Fruit fly (Drosophila melanogaster) whole organism, embryonic: ENCODE results near the gene CG6005.
A peak's percentile ranks its signal among the peaks of the same experiment; 100 is the strongest.

Experiments used
- B-H1 ChIP-seq: fragments of 200-800 bp; sonication (Bioruptor generic); IDR thresholded peaks from 3 replicates; pipeline ENCODE4 v1.3.6; 2022; ENCODE audit warnings: missing biosample characterization, missing genetic modification characterization
- CG10366 ChIP-seq: fragments of 200-800 bp; sonication (Bioruptor generic); IDR thresholded peaks from 2 replicates; pipeline ENCODE4 v1.3.6; 2022; ENCODE audit warnings: missing biosample characterization, missing genetic modification characterization
- CG11398 ChIP-seq: fragments of 200-800 bp; sonication (Bioruptor generic); optimal IDR thresholded peaks from 2 replicates; lab custom pipeline; 2016; ENCODE audit warnings: missing biosample characterization, missing genetic modification characterization
- CG11456 ChIP-seq: fragments of 200-800 bp; sonication (Bioruptor generic); IDR thresholded peaks from 3 replicates; pipeline ENCODE4 v1.3.6; 2022; ENCODE audit warnings: missing biosample characterization, missing genetic modification characterization
- CG11504 ChIP-seq: fragments of 200-800 bp; sonication (Bioruptor generic); optimal IDR thresholded peaks from 3 replicates; lab custom pipeline; 2019; ENCODE audit warnings: missing biosample characterization, mild to moderate bottlenecking, missing genetic modification characterization, moderate library complexity
- CG13296 ChIP-seq: fragments of 200-800 bp; sonication (Bioruptor generic); optimal IDR thresholded peaks from 3 replicates; lab custom pipeline; 2018; ENCODE audit warnings: missing biosample characterization, mild to moderate bottlenecking, missing genetic modification characterization
- CG13775 ChIP-seq: fragments of 200-800 bp; sonication (Bioruptor generic); optimal IDR thresholded peaks from 3 replicates; lab custom pipeline; 2017; ENCODE audit warnings: missing biosample characterization, mild to moderate bottlenecking, missing genetic modification characterization
- CG15269 ChIP-seq: fragments of 200-800 bp; sonication (Bioruptor generic); optimal IDR thresholded peaks from 2 replicates; lab custom pipeline; 2018; ENCODE audit warnings: missing biosample characterization, mild to moderate bottlenecking, missing genetic modification characterization, moderate library complexity
- CG16813 ChIP-seq: fragments of 200-800 bp; sonication (Bioruptor generic); IDR thresholded peaks from 3 replicates; pipeline ENCODE4 v1.3.6; 2022; ENCODE audit warnings: missing biosample characterization, missing genetic modification characterization; ENCODE audit not compliant: partially characterized antibody
- CG17385 ChIP-seq: fragments of 200-800 bp; sonication (Bioruptor generic); optimal IDR thresholded peaks from 3 replicates; lab custom pipeline; 2018; ENCODE audit warnings: missing biosample characterization, mild to moderate bottlenecking, missing genetic modification characterization
- CG17612 ChIP-seq: fragments of 200-800 bp; sonication (Bioruptor generic); IDR thresholded peaks from 2 replicates; pipeline ENCODE4 v1.3.6; 2022; ENCODE audit warnings: missing biosample characterization, missing genetic modification characterization
- CG2889 ChIP-seq: fragments of 200-800 bp; sonication (Bioruptor generic); IDR thresholded peaks from 3 replicates; pipeline ENCODE4 v1.3.6; 2022; ENCODE audit warnings: missing biosample characterization, missing genetic modification characterization
- CG3163 ChIP-seq: fragments of 200-800 bp; sonication (Bioruptor generic); optimal IDR thresholded peaks from 3 replicates; lab custom pipeline; 2016; ENCODE audit warnings: missing biosample characterization, missing genetic modification characterization
- CG32532 ChIP-seq: fragments of 200-800 bp; sonication (Bioruptor generic); IDR thresholded peaks from 2 replicates; pipeline ENCODE4 v1.3.6; 2022; ENCODE audit warnings: missing biosample characterization, missing genetic modification characterization
- CG33213 ChIP-seq: fragments of 200-800 bp; sonication (Bioruptor generic); optimal IDR thresholded peaks from 3 replicates; lab custom pipeline; 2016; ENCODE audit warnings: missing biosample characterization, missing genetic modification characterization
- CG33557 ChIP-seq: fragments of 200-800 bp; sonication (Bioruptor generic); optimal IDR thresholded peaks from 2 replicates; lab custom pipeline; 2019; ENCODE audit warnings: missing biosample characterization, mild to moderate bottlenecking, missing genetic modification characterization, moderate library complexity
- CG4360 ChIP-seq: fragments of 200-800 bp; sonication (Bioruptor generic); IDR thresholded peaks from 2 replicates; pipeline ENCODE4 v1.3.6; 2022; ENCODE audit warnings: missing biosample characterization, missing genetic modification characterization
- CG6683 ChIP-seq: fragments of 200-800 bp; sonication (Bioruptor generic); optimal IDR thresholded peaks from 2 replicates; lab custom pipeline; 2017; ENCODE audit warnings: missing biosample characterization, mild to moderate bottlenecking, missing genetic modification characterization, missing genetic modification reagents
- CG6765 ChIP-seq: fragments of 200-800 bp; sonication (Bioruptor generic); optimal IDR thresholded peaks from 3 replicates; lab custom pipeline; 2017; ENCODE audit warnings: missing biosample characterization, mild to moderate bottlenecking, missing genetic modification characterization
- CG6791 ChIP-seq: fragments of 200-800 bp; sonication (Bioruptor generic); IDR thresholded peaks from 3 replicates; pipeline ENCODE4 v1.3.6; 2022; ENCODE audit warnings: missing biosample characterization, missing genetic modification characterization; ENCODE audit not compliant: partially characterized antibody
- CG8944 ChIP-seq: fragments of 200-800 bp; sonication (Bioruptor generic); optimal IDR thresholded peaks from 3 replicates; lab custom pipeline; 2016; ENCODE audit warnings: missing biosample characterization, missing genetic modification characterization
- Camta ChIP-seq: fragments of 200-800 bp; sonication (Bioruptor generic); optimal IDR thresholded peaks from 2 replicates; lab custom pipeline; 2016; ENCODE audit warnings: missing biosample characterization, missing genetic modification characterization
- D ChIP-seq, 2 experiments: fragments of 200-800 bp in 1 of 2; fragments of >200 bp in 1 of 2; sonication (Bioruptor generic) in 1 of 2; optimal IDR thresholded peaks; 2 replicates in 1 of 2; 3 replicates in 1 of 2; lab custom pipeline; 2017; ENCODE audit warnings: mild to moderate bottlenecking in 1 of 2, missing biosample characterization in 1 of 2, missing genetic modification characterization in 1 of 2, missing genetic modification reagents in 1 of 2
- Eip74EF ChIP-seq, 2 experiments: fragments of 200-800 bp in 1 of 2; fragments of >200 bp in 1 of 2; sonication (Bioruptor generic) in 1 of 2; optimal IDR thresholded peaks; 2 replicates each; lab custom pipeline; 2017 to 2019; ENCODE audit warnings: missing biosample characterization in 2 of 2, missing genetic modification characterization in 2 of 2, mild to moderate bottlenecking in 1 of 2, moderate library complexity in 1 of 2
- Ets65A ChIP-seq: fragments of 200-800 bp; sonication (Bioruptor generic); peaks from one replicate; lab custom pipeline; 2016; ENCODE audit warnings: missing biosample characterization, missing genetic modification characterization
- HHEX ChIP-seq: fragments of 200-800 bp; sonication (Bioruptor generic); optimal IDR thresholded peaks from 3 replicates; lab custom pipeline; 2017; ENCODE audit warnings: missing biosample characterization, mild to moderate bottlenecking, missing genetic modification characterization, missing genetic modification reagents
- Opbp ChIP-seq: fragments of 200-800 bp; sonication (Bioruptor generic); IDR thresholded peaks from 3 replicates; pipeline ENCODE4 v1.3.6; 2022; ENCODE audit warnings: missing biosample characterization, missing genetic modification characterization; ENCODE audit not compliant: partially characterized antibody
- Rfx ChIP-seq: fragments of 200-800 bp; sonication (Bioruptor generic); IDR thresholded peaks from 2 replicates; pipeline ENCODE4 v1.3.6; 2022; ENCODE audit warnings: missing biosample characterization, missing genetic modification characterization
- Stat92E ChIP-seq, 3 experiments: fragments of >200 bp in 2 of 3; fragments of 200-800 bp in 1 of 3; sonication (Bioruptor generic) in 1 of 3; optimal IDR thresholded peaks; 2 replicates each; lab custom pipeline; 2017 to 2019; ENCODE audit warnings: missing biosample characterization in 3 of 3, missing genetic modification characterization in 3 of 3, mild to moderate bottlenecking in 1 of 3, moderate library complexity in 1 of 3
- Usf ChIP-seq: fragments of 200-800 bp; sonication (Bioruptor generic); optimal IDR thresholded peaks from 2 replicates; lab custom pipeline; 2017; ENCODE audit warnings: missing genotype, missing biosample characterization, missing genetic modification characterization
- Vsx1 ChIP-seq: fragments of 200-800 bp; sonication (Bioruptor generic); optimal IDR thresholded peaks from 2 replicates; lab custom pipeline; 2017; ENCODE audit warnings: missing biosample characterization, mild to moderate bottlenecking, missing genetic modification characterization, missing genetic modification reagents
- ac ChIP-seq: fragments of 200-800 bp; sonication (Bioruptor generic); optimal IDR thresholded peaks from 3 replicates; lab custom pipeline; 2017; ENCODE audit warnings: missing biosample characterization, mild to moderate bottlenecking, missing genetic modification characterization
- amos ChIP-seq: fragments of 200-800 bp; sonication (Bioruptor generic); IDR thresholded peaks from 2 replicates; pipeline ENCODE4 v1.3.6; 2022; ENCODE audit warnings: missing biosample characterization, missing genetic modification characterization; ENCODE audit not compliant: partially characterized antibody
- aop ChIP-seq: fragments of 200-800 bp; sonication (Bioruptor generic); IDR thresholded peaks from 2 replicates; pipeline ENCODE4 v1.3.6; 2022; ENCODE audit warnings: missing biosample characterization, missing genetic modification characterization
- ap ChIP-seq: fragments of 200-800 bp; sonication (Bioruptor generic); IDR thresholded peaks from 2 replicates; pipeline ENCODE4 v1.3.6; 2022; ENCODE audit warnings: missing biosample characterization, missing genetic modification characterization
- ato ChIP-seq: fragments of 200-800 bp; sonication (Bioruptor generic); IDR thresholded peaks from 2 replicates; pipeline ENCODE4 v1.3.6; 2022; ENCODE audit warnings: missing biosample characterization, missing genetic modification characterization; ENCODE audit not compliant: partially characterized antibody
- chif ChIP-seq, 2 experiments: fragments of 200-800 bp; sonication (Bioruptor generic); optimal IDR thresholded peaks; 3 replicates each; lab custom pipeline; 2016; ENCODE audit warnings: missing biosample characterization in 2 of 2, missing genetic modification characterization in 2 of 2
- dm ChIP-seq: fragments of 200-800 bp; sonication (Bioruptor generic); optimal IDR thresholded peaks from 3 replicates; lab custom pipeline; 2016; ENCODE audit warnings: missing biosample characterization, missing genetic modification characterization
- dmrt11E ChIP-seq: fragments of 200-800 bp; sonication (Bioruptor generic); optimal IDR thresholded peaks from 3 replicates; lab custom pipeline; 2018; ENCODE audit warnings: missing biosample characterization, mild to moderate bottlenecking, missing genetic modification characterization, moderate library complexity
- gt ChIP-seq: fragments of 200-800 bp; sonication (Bioruptor generic); IDR thresholded peaks from 2 replicates; pipeline ENCODE4 v1.3.6; 2022; ENCODE audit warnings: missing biosample characterization, missing genetic modification characterization
- nerfin-1 ChIP-seq: fragments of 200-800 bp; sonication (Bioruptor generic); optimal IDR thresholded peaks from 3 replicates; lab custom pipeline; 2019; ENCODE audit warnings: missing biosample characterization, mild to moderate bottlenecking, missing genetic modification characterization, moderate library complexity
- nerfin-2 ChIP-seq: fragments of 200-800 bp; sonication (Bioruptor generic); IDR thresholded peaks from 2 replicates; pipeline ENCODE4 v1.3.6; 2022; ENCODE audit warnings: missing biosample characterization, missing genetic modification characterization; ENCODE audit not compliant: partially characterized antibody
- sens ChIP-seq: fragments of 200-800 bp; sonication (Bioruptor generic); peaks from one replicate; lab custom pipeline; 2016; ENCODE audit warnings: missing biosample characterization, missing genetic modification characterization
- stwl ChIP-seq: fragments of 200-800 bp; sonication (Bioruptor generic); optimal IDR thresholded peaks from 3 replicates; lab custom pipeline; 2018; ENCODE audit warnings: missing biosample characterization, mild to moderate bottlenecking, missing genetic modification characterization, moderate library complexity
- ttk ChIP-seq: fragments of 200-800 bp; sonication (Bioruptor generic); IDR thresholded peaks from 2 replicates; pipeline ENCODE4 v2.1.2; 2022; ENCODE audit warnings: missing biosample characterization, missing genetic modification characterization
- wor ChIP-seq: fragments of 200-800 bp; sonication (Bioruptor generic); IDR thresholded peaks from 2 replicates; pipeline ENCODE4 v1.3.6; 2022; ENCODE audit warnings: missing biosample characterization, missing genetic modification characterization
- zen2 ChIP-seq: fragments of 200-800 bp; sonication (Bioruptor generic); IDR thresholded peaks from 3 replicates; pipeline ENCODE4 v1.3.6; 2022; ENCODE audit warnings: missing biosample characterization, missing genetic modification characterization; ENCODE audit not compliant: partially characterized antibody

Gene CG6005

DNA sequence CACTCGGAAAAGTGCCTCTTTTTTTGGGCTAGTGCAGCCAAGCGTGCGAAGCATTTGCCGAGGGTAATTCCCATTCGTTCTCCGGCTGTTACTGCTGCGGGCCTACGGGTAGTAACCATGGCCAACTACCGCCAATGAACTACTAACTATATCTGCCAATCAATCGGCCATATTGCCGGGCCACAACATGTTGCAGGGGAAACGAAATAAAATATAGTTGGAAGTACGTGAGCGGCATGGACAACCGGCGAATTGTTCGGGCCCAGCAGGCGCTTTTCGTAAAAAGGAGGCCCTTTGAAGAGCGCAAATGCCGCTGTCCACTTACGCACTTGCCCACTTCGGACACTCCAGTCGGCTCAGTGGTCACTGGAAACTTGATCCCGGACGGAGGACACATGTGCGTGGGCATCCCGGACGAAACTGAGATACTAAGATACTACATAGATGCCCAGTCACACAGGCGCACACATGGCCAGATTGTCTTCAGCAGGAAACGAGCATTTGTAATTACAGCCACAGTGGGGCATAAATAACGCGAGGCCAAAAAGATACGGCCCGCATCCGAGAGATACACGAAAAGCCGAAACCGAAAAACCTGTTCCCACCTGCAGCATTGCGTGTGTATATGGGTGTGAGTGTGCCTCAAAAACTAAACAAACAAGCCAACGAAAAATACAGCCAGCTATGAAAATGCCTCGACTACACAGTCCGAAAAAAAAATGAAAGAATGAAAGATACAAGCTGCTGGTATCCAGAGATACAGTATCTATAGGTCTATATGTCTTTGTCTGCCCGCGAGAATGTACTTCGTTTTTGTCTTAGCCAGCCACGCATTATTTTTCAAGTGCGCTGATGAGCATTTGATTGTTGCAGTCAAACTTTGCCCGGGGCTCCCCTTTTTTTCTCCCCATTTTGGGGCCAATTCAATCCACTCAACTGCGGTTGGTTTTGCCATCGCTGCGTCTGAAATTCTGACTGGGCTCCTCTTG, 36.1 kb downstream of the CG6005 start (continued):
- TF ChIP-seq Rfx (GFP tag; lab: Robert Waterston, UW) (no peak), ato (GFP tag; lab: Robert Waterston, UW) (no peak), CG10366 (GFP tag; lab: Robert Waterston, UW) (no peak), CG33213 (GFP tag; lab: Kevin White, UChicago) (no peak), Vsx1 (GFP tag; lab: Kevin White, UChicago) (no peak), CG11398 (GFP tag; lab: Kevin White, UChicago) (no peak), CG17385 (GFP tag; lab: Kevin White, UChicago) (peak; percentile 22), gt (GFP tag; lab: Robert Waterston, UW) (no peak), ac (no peak), CG11504 (tag; lab: Kevin White, UChicago) (peak; percentile 40), aop (GFP tag; lab: Robert Waterston, UW) (no peak), wor (no peak), stwl (no peak), nerfin-2 (GFP tag; lab: Robert Waterston, UW) (no peak), CG6791 (no peak), CG13775 (GFP tag; lab: Kevin White, UChicago) (no peak), chif (GFP tag; optimal IDR thresholded peaks at IDR 0.05; lab: Kevin White, UChicago) (peak in 1 of 2 experiments; percentile 1), CG3163 (GFP tag; lab: Kevin White, UChicago) (no peak), CG8944 (GFP tag; lab: Kevin White, UChicago) (peak; percentile 5), CG15269 (tag; lab: Kevin White, UChicago) (peak; percentile 32), HHEX (peak; percentile 31), Usf (GFP tag; lab: Kevin White, UChicago) (no peak), CG6765 (GFP tag; lab: Kevin White, UChicago) (no peak), CG32532 (GFP tag; lab: Robert Waterston, UW) (no peak), CG11456 (GFP tag; lab: Robert Waterston, UW) (no peak), CG13296 (GFP tag; lab: Kevin White, UChicago) (no peak), CG16813 (no peak), Ets65A (GFP tag; lab: Kevin White, UChicago) (no peak), CG2889 (GFP tag; lab: Robert Waterston, UW) (no peak), CG17612 (GFP tag; lab: Robert Waterston, UW) (no peak), dmrt11E (tag; lab: Kevin White, UChicago) (no peak), B-H1 (GFP tag; lab: Robert Waterston, UW) (no peak), nerfin-1 (tag; lab: Kevin White, UChicago) (no peak), Eip74EF (GFP tag; optimal IDR thresholded peaks at IDR 0.05; lab: Kevin White, UChicago) (no peak), dm (no peak), ap (no peak), amos (GFP tag; lab: Robert Waterston, UW) (no peak), CG6683 (GFP tag; lab: Kevin White, UChicago) (no peak), Camta (no peak), Stat92E (GFP tag; optimal IDR thresholded peaks at IDR 0.05; lab: Kevin White, UChicago) (no peak), CG4360 (GFP tag; lab: Robert Waterston, UW) (0 out of 2 replicates have a peak, but pooled peaks have one; percentile 20), ttk (GFP tag; lab: Robert Waterston, UW) (no peak), zen2 (GFP tag; lab: Robert Waterston, UW) (no peak), Opbp (no peak), sens (GFP tag; lab: Kevin White, UChicago) (peak; percentile 39), D (optimal IDR thresholded peaks at IDR 0.05; lab: Kevin White, UChicago) (no peak), D (GFP tag; optimal IDR thresholded peaks at IDR 0.05; lab: Kevin White, UChicago) (peak; percentile 53), CG33557 (GFP tag; lab: Kevin White, UChicago) (no peak)
